Fruit fly (Drosophila melanogaster) whole organism, embryonic: Measurements from ENCODE around the gene CCHa1.

Source experiments
- ATbp ChIP-seq: fragments of 200-800 bp; sonication (Bioruptor generic); optimal IDR thresholded peaks from 2 replicates; lab custom pipeline; 2017; ENCODE audit warnings: missing biosample characterization, mild to moderate bottlenecking, missing genetic modification characterization, missing genetic modification reagents
- Abd-B ChIP-seq: fragments of 200-800 bp; sonication (Bioruptor generic); optimal IDR thresholded peaks from 2 replicates; lab custom pipeline; 2018; ENCODE audit warnings: missing biosample characterization, mild to moderate bottlenecking, missing genetic modification characterization, moderate library complexity
- Adf1 ChIP-seq: fragments of 200-800 bp; sonication (Bioruptor generic); IDR thresholded peaks from 2 replicates; pipeline ENCODE4 v1.3.6; 2022; ENCODE audit warnings: missing biosample characterization, missing genetic modification characterization
- CG10209 ChIP-seq: fragments of 200-800 bp; sonication (Bioruptor generic); optimal IDR thresholded peaks from 3 replicates; lab custom pipeline; 2017; ENCODE audit warnings: missing biosample characterization, mild to moderate bottlenecking, missing genetic modification characterization, missing genetic modification reagents
- CG10431 ChIP-seq: fragments of 200-800 bp; sonication (Bioruptor generic); optimal IDR thresholded peaks from 3 replicates; lab custom pipeline; 2018; ENCODE audit warnings: missing biosample characterization, mild to moderate bottlenecking, missing genetic modification characterization
- CG11456 ChIP-seq: fragments of 200-800 bp; sonication (Bioruptor generic); IDR thresholded peaks from 3 replicates; pipeline ENCODE4 v1.3.6; 2022; ENCODE audit warnings: missing biosample characterization, missing genetic modification characterization
- CG12104 ChIP-seq: fragments of 200-800 bp; sonication (Bioruptor generic); optimal IDR thresholded peaks from 3 replicates; lab custom pipeline; 2016; ENCODE audit warnings: missing biosample characterization, missing genetic modification characterization
- CG12391 ChIP-seq: fragments of 200-800 bp; sonication (Bioruptor generic); optimal IDR thresholded peaks from 3 replicates; lab custom pipeline; 2018; ENCODE audit warnings: missing biosample characterization, mild to moderate bottlenecking, missing genetic modification characterization, moderate library complexity
- CG12769 ChIP-seq: fragments of 200-800 bp; sonication (Bioruptor generic); optimal IDR thresholded peaks from 2 replicates; lab custom pipeline; 2019; ENCODE audit warnings: missing biosample characterization, mild to moderate bottlenecking, missing genetic modification characterization, moderate library complexity
- CG15269 ChIP-seq: fragments of 200-800 bp; sonication (Bioruptor generic); optimal IDR thresholded peaks from 2 replicates; lab custom pipeline; 2018; ENCODE audit warnings: missing biosample characterization, mild to moderate bottlenecking, missing genetic modification characterization, moderate library complexity
- CG15514 ChIP-seq: fragments of 200-800 bp; sonication (Bioruptor generic); optimal IDR thresholded peaks from 3 replicates; lab custom pipeline; 2017; ENCODE audit warnings: missing biosample characterization, missing genetic modification characterization, mild to moderate bottlenecking, moderate library complexity, missing genetic modification reagents
- CG1792 ChIP-seq: fragments of 200-800 bp; sonication (Bioruptor generic); optimal IDR thresholded peaks from 2 replicates; lab custom pipeline; 2016; ENCODE audit warnings: missing biosample characterization, missing genetic modification characterization
- CG1832 ChIP-seq: fragments of 200-800 bp; sonication (Bioruptor generic); optimal IDR thresholded peaks from 2 replicates; lab custom pipeline; 2017; ENCODE audit warnings: missing biosample characterization, mild to moderate bottlenecking, missing genetic modification characterization, inconsistent platforms
- CG30403 ChIP-seq: fragments of 200-800 bp; sonication (Bioruptor generic); optimal IDR thresholded peaks from 3 replicates; lab custom pipeline; 2016; ENCODE audit warnings: missing biosample characterization, missing genetic modification characterization
- CG30431 ChIP-seq: fragments of 200-800 bp; sonication (Bioruptor generic); optimal IDR thresholded peaks from 2 replicates; lab custom pipeline; 2017; ENCODE audit warnings: missing biosample characterization, missing genetic modification characterization
- CG3281 ChIP-seq: fragments of 200-800 bp; sonication (Bioruptor generic); optimal IDR thresholded peaks from 3 replicates; lab custom pipeline; 2017; ENCODE audit warnings: missing biosample characterization, mild to moderate bottlenecking, missing genetic modification characterization
- CG34422 ChIP-seq: fragments of 200-800 bp; sonication (Bioruptor generic); IDR thresholded peaks from 3 replicates; pipeline ENCODE4 v1.3.6; 2022; ENCODE audit warnings: missing biosample characterization, missing genetic modification characterization
- CG3995 ChIP-seq: fragments of 200-800 bp; sonication (Bioruptor generic); optimal IDR thresholded peaks from 3 replicates; lab custom pipeline; 2016; ENCODE audit warnings: missing biosample characterization, missing genetic modification characterization
- CG5953 ChIP-seq: fragments of 200-800 bp; sonication (Bioruptor generic); IDR thresholded peaks from 2 replicates; pipeline ENCODE4 v1.3.6; 2022; ENCODE audit warnings: missing biosample characterization, missing genetic modification characterization
- CG6813 ChIP-seq: fragments of 200-800 bp; sonication (Bioruptor generic); optimal IDR thresholded peaks from 2 replicates; lab custom pipeline; 2017; ENCODE audit warnings: missing biosample characterization, missing genetic modification characterization, mild to moderate bottlenecking, moderate library complexity, missing genetic modification reagents
- CG7928 ChIP-seq: fragments of 200-800 bp; sonication (Bioruptor generic); optimal IDR thresholded peaks from 2 replicates; lab custom pipeline; 2017; ENCODE audit warnings: missing biosample characterization, mild to moderate bottlenecking, missing genetic modification characterization
- CG8388 ChIP-seq: fragments of 200-800 bp; sonication (Bioruptor generic); optimal IDR thresholded peaks from 2 replicates; lab custom pipeline; 2019; ENCODE audit warnings: missing biosample characterization, mild to moderate bottlenecking, missing genetic modification characterization, moderate library complexity
- CG8765 ChIP-seq: fragments of 200-800 bp; sonication (Bioruptor generic); IDR thresholded peaks from 2 replicates; pipeline ENCODE4 v1.3.6; 2022; ENCODE audit warnings: missing biosample characterization, missing genetic modification characterization
- CG9817 ChIP-seq: fragments of 200-800 bp; sonication (Bioruptor generic); optimal IDR thresholded peaks from 2 replicates; lab custom pipeline; 2018; ENCODE audit warnings: missing biosample characterization, mild to moderate bottlenecking, missing genetic modification characterization, moderate library complexity
- Dip2 ChIP-seq: fragments of 200-800 bp; sonication (Bioruptor generic); IDR thresholded peaks from 2 replicates; pipeline ENCODE4 v1.3.6; 2022; ENCODE audit warnings: missing biosample characterization, missing genetic modification characterization
- Elba2 ChIP-seq: fragments of 200-800 bp; sonication (Bioruptor generic); optimal IDR thresholded peaks from 3 replicates; lab custom pipeline; 2016; ENCODE audit warnings: missing biosample characterization, missing genetic modification characterization
- Fer1 ChIP-seq: fragments of 200-800 bp; sonication (Bioruptor generic); optimal IDR thresholded peaks from 2 replicates; lab custom pipeline; 2017; ENCODE audit warnings: missing biosample characterization, mild to moderate bottlenecking, missing genetic modification characterization
- Gsc ChIP-seq: fragments of 200-800 bp; sonication (Bioruptor generic); IDR thresholded peaks from 2 replicates; pipeline ENCODE4 v1.3.6; 2022; ENCODE audit warnings: missing biosample characterization, missing genetic modification characterization
- H15 ChIP-seq: fragments of 200-800 bp; sonication (Bioruptor generic); IDR thresholded peaks from 3 replicates; pipeline ENCODE4 v1.3.6; 2022; ENCODE audit warnings: missing biosample characterization, missing genetic modification characterization
- HLH4C ChIP-seq: fragments of 200-800 bp; sonication (Bioruptor generic); IDR thresholded peaks from 3 replicates; pipeline ENCODE4 v1.3.6; 2022; ENCODE audit warnings: missing biosample characterization, missing genetic modification characterization; ENCODE audit not compliant: partially characterized antibody
- Hand ChIP-seq: fragments of 200-800 bp; sonication (Bioruptor generic); optimal IDR thresholded peaks from 2 replicates; lab custom pipeline; 2017; ENCODE audit warnings: mild to moderate bottlenecking, missing biosample characterization, missing genetic modification reagents, missing genetic modification characterization
- Pdp1 ChIP-seq, 2 experiments: fragments of 200-800 bp; sonication (Bioruptor generic); optimal IDR thresholded peaks; 3 replicates each; lab custom pipeline; 2016; ENCODE audit warnings: missing biosample characterization in 2 of 2, missing genetic modification characterization in 2 of 2, mild to moderate bottlenecking in 1 of 2, moderate library complexity in 1 of 2
- Ravus ChIP-seq: fragments of 200-800 bp; sonication (Bioruptor generic); IDR thresholded peaks from 2 replicates; pipeline ENCODE4 v1.3.6; 2022; ENCODE audit warnings: missing biosample characterization, missing genetic modification characterization
- Spps ChIP-seq: fragments of 200-800 bp; sonication (Bioruptor generic); optimal IDR thresholded peaks from 2 replicates; lab custom pipeline; 2018; ENCODE audit warnings: missing biosample characterization, mild to moderate bottlenecking, missing genetic modification characterization
- Sry-δ ChIP-seq: fragments of 200-800 bp; sonication (Bioruptor generic); optimal IDR thresholded peaks from 2 replicates; lab custom pipeline; 2016; ENCODE audit warnings: missing biosample characterization, missing genetic modification characterization
- Usf ChIP-seq: fragments of 200-800 bp; sonication (Bioruptor generic); optimal IDR thresholded peaks from 2 replicates; lab custom pipeline; 2017; ENCODE audit warnings: missing genotype, missing biosample characterization, missing genetic modification characterization
- corto ChIP-seq: fragments of 200-800 bp; sonication (Bioruptor generic); optimal IDR thresholded peaks from 2 replicates; lab custom pipeline; 2016; ENCODE audit warnings: missing biosample characterization, mild to moderate bottlenecking, missing genetic modification characterization, moderate library complexity
- crp ChIP-seq, 2 experiments: fragments of 200-800 bp; sonication (Bioruptor generic); optimal IDR thresholded peaks; 2 replicates in 1 of 2; 3 replicates in 1 of 2; lab custom pipeline; 2017; ENCODE audit warnings: missing biosample characterization in 2 of 2, missing genetic modification characterization in 2 of 2, mild to moderate bottlenecking in 1 of 2, moderate library complexity in 1 of 2
- hb ChIP-seq: fragments of 200-800 bp; sonication (Bioruptor generic); IDR thresholded peaks from 3 replicates; pipeline ENCODE4 v1.3.6; 2022; ENCODE audit warnings: missing biosample characterization, missing genetic modification characterization; ENCODE audit not compliant: partially characterized antibody
- insv ChIP-seq, 2 experiments: fragments of 200-800 bp; sonication (Bioruptor generic); optimal IDR thresholded peaks; 3 replicates each; lab custom pipeline; 2016 to 2018; ENCODE audit warnings: missing biosample characterization in 2 of 2, missing genetic modification characterization in 2 of 2
- repo ChIP-seq: fragments of 200-800 bp; sonication (Bioruptor generic); optimal IDR thresholded peaks from 2 replicates; lab custom pipeline; 2016; ENCODE audit warnings: missing biosample characterization, missing genetic modification characterization
- sc ChIP-seq, 3 experiments: fragments of >200 bp in 2 of 3; fragments of 200-800 bp in 1 of 3; sonication (Bioruptor generic) in 1 of 3; optimal IDR thresholded peaks; 2 replicates in 2 of 3; 3 replicates in 1 of 3; lab custom pipeline; 2017; ENCODE audit warnings: mild to moderate bottlenecking in 1 of 3, missing biosample characterization in 1 of 3, missing genetic modification characterization in 1 of 3, missing genetic modification reagents in 1 of 3
- sima ChIP-seq: fragments of 200-800 bp; sonication (Bioruptor generic); optimal IDR thresholded peaks from 2 replicates; lab custom pipeline; 2016; ENCODE audit warnings: missing biosample characterization, missing genetic modification characterization
- trh ChIP-seq: fragments of 200-800 bp; sonication (Bioruptor generic); optimal IDR thresholded peaks from 2 replicates; lab custom pipeline; 2016; ENCODE audit warnings: missing biosample characterization, missing genetic modification characterization
- vnd ChIP-seq: fragments of 200-800 bp; sonication (Bioruptor generic); IDR thresholded peaks from 3 replicates; pipeline ENCODE4 v1.3.6; 2022; ENCODE audit warnings: missing biosample characterization, missing genetic modification characterization; ENCODE audit not compliant: partially characterized antibody
- wor ChIP-seq: fragments of 200-800 bp; sonication (Bioruptor generic); IDR thresholded peaks from 2 replicates; pipeline ENCODE4 v1.3.6; 2022; ENCODE audit warnings: missing biosample characterization, missing genetic modification characterization
- zf30C ChIP-seq: fragments of 200-800 bp; sonication (Bioruptor generic); optimal IDR thresholded peaks from 3 replicates; lab custom pipeline; 2018; ENCODE audit warnings: missing biosample characterization, mild to moderate bottlenecking, missing genetic modification characterization

The CCHa1 gene

DNA sequence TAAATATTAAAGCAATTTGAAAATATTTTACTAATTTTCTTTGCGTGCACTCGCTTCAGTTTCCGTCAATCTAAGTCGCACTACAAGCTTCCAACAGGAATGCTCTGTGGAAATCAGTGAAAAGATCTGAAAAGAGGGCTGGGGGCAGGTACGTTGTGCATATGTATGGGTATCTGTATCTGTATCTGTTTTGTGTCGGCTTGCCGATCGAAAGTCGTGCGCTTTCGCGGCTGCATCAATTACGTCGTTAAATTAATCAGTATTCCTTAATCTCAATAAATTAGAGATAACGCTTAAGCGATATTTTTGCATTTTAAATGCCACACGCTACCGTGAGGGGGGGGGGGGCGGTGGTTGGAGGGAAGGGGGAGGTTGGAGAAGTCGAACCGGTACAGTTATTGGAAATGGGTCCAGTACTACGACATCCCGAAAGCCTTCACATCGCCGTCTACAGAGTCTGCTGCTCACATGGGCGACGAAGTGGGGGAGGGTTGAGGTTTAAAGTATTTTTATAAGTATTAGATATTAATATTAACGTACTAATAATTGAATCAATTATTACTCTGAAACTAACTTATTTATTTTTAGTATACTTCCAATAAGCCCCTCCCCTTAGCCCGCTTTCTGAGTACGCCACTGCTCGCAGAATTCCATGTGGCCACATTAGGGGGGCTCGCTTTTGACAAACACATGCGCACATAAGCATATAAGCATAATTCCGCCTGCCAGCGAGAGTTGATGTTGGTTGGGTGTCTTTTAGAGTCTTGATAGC lies 43.4 kb downstream of the CCHa1 start (continued):
- TF ChIP-seq CG5953 (peak; percentile 96), insv (GFP tag; optimal IDR thresholded peaks at IDR 0.05; lab: Kevin White, UChicago) (peak in 1 of 2 experiments; percentile 59), CG34422 (GFP tag; lab: Robert Waterston, UW) (peak; percentile 98), corto (peak; percentile 59), CG9817 (tag; lab: Kevin White, UChicago) (peak; percentile 96), zf30C (GFP tag; lab: Kevin White, UChicago) (no peak), CG30403 (GFP tag; lab: Kevin White, UChicago) (peak; percentile 96), sima (peak; percentile 34), CG3995 (GFP tag; lab: Kevin White, UChicago) (peak; percentile 81), CG8388 (GFP tag; lab: Kevin White, UChicago) (peak; percentile 92), sc (optimal IDR thresholded peaks at IDR 0.05; lab: Kevin White, UChicago) (no peak), sc (GFP tag; optimal IDR thresholded peaks at IDR 0.05; lab: Kevin White, UChicago) (peak; percentile 91), Hand (peak; percentile 96), CG12769 (peak; percentile 99), Usf (GFP tag; lab: Kevin White, UChicago) (peak; percentile 93), Fer1 (GFP tag; lab: Kevin White, UChicago) (peak; percentile 98), Dip2 (GFP tag; lab: Robert Waterston, UW) (peak; percentile 72), Gsc (no peak; the same call in none of the 2 replicates), HLH4C (GFP tag; lab: Robert Waterston, UW) (no peak), CG15269 (peak; percentile 98), CG12391 (tag; lab: Kevin White, UChicago) (peak; percentile 98), CG1792 (GFP tag; lab: Kevin White, UChicago) (peak; percentile 75), H15 (GFP tag; lab: Robert Waterston, UW) (peak; percentile 98), CG6813 (peak; percentile 97), CG3281 (GFP tag; lab: Kevin White, UChicago) (peak; percentile 98), crp (GFP tag; optimal IDR thresholded peaks at IDR 0.05; lab: Kevin White, UChicago) (peak in 1 of 2 experiments; percentile 61), CG10431 (peak; percentile 84), CG12104 (GFP tag; lab: Kevin White, UChicago) (peak; percentile 90), Pdp1 (GFP tag; optimal IDR thresholded peaks at IDR 0.05; lab: Kevin White, UChicago) (peak; percentile 73 to 81), hb (no peak), CG1832 (GFP tag; lab: Kevin White, UChicago) (peak; percentile 32), vnd (no peak), trh (GFP tag; lab: Kevin White, UChicago) (peak; percentile 94), repo (peak; percentile 59), Elba2 (GFP tag; lab: Kevin White, UChicago) (no peak), CG7928 (GFP tag; lab: Kevin White, UChicago) (peak; percentile 83), CG10209 (GFP tag; lab: Kevin White, UChicago) (peak; percentile 97), wor (GFP tag; lab: Robert Waterston, UW) (peak; percentile 95), ATbp (GFP tag; lab: Kevin White, UChicago) (peak; percentile 96), Spps (tag; lab: Kevin White, UChicago) (peak; percentile 55), Abd-B (GFP tag; lab: Kevin White, UChicago) (peak; percentile 97), Sry-δ (GFP tag; lab: Kevin White, UChicago) (peak; percentile 37), CG8765 (GFP tag; lab: Robert Waterston, UW) (peak; percentile 84), CG30431 (GFP tag; lab: Kevin White, UChicago) (peak; percentile 90), Ravus (peak; percentile 96), CG11456 (GFP tag; lab: Robert Waterston, UW) (peak; percentile 99), CG15514 (GFP tag; lab: Kevin White, UChicago) (peak; percentile 94), Adf1 (GFP tag; lab: Robert Waterston, UW) (peak; percentile 89)
